Worm (Caenorhabditis elegans) whole organism, young adult: ENCODE data around the gene mtpn-1.

Source experiments
- B0261.1 ChIP-seq: sonication (generic microtip); optimal IDR thresholded peaks from 2 replicates; lab custom pipeline; 2016; ENCODE audit warnings: mild to moderate bottlenecking, missing genetic modification characterization, moderate library complexity, missing compliant biosample characterization
- D2030.7 ChIP-seq: fragments of 200-800 bp; sonication (Bioruptor generic); IDR thresholded peaks from 2 replicates; pipeline ENCODE4 v1.3.6; 2022; ENCODE audit warnings: missing genetic modification reagents, missing genetic modification characterization, missing compliant biosample characterization
- F22D6.2 ChIP-seq: sonication (generic microtip); optimal IDR thresholded peaks from 2 replicates; lab custom pipeline; 2016; ENCODE audit warnings: mild to moderate bottlenecking, missing genetic modification characterization, missing compliant biosample characterization
- F23B12.7 ChIP-seq: sonication (generic microtip); optimal IDR thresholded peaks from 2 replicates; lab custom pipeline; 2017; ENCODE audit warnings: missing genetic modification characterization, mild to moderate bottlenecking, missing compliant biosample characterization, antibody characterized with exemption, moderate library complexity; ENCODE audit not compliant: insufficient read depth
- F39B2.1 ChIP-seq: fragments of 200-800 bp; sonication (Bioruptor generic); IDR thresholded peaks from 2 replicates; pipeline ENCODE4 v1.3.6; 2022; ENCODE audit warnings: missing genetic modification reagents, missing genetic modification characterization, missing compliant biosample characterization
- K11D2.4 ChIP-seq: fragments of 200-800 bp; sonication (Bioruptor generic); IDR thresholded peaks from 2 replicates; pipeline ENCODE4 v1.3.6; 2022; ENCODE audit warnings: missing genetic modification reagents, missing genetic modification characterization, missing compliant biosample characterization
- T26A5.8 ChIP-seq: sonication (generic microtip); optimal IDR thresholded peaks from 2 replicates; lab custom pipeline; 2016; ENCODE audit warnings: missing genetic modification characterization, missing compliant biosample characterization
- Y95B8A.8 ChIP-seq: fragments of 200-800 bp; sonication (Bioruptor generic); IDR thresholded peaks from 2 replicates; pipeline ENCODE4 v1.3.6; 2022; ENCODE audit warnings: missing genetic modification reagents, missing genetic modification characterization, missing compliant biosample characterization
- akir-1 ChIP-seq: fragments of 200-800 bp; sonication (Bioruptor generic); optimal IDR thresholded peaks from 2 replicates; lab custom pipeline; 2018; ENCODE audit warnings: mild to moderate bottlenecking, missing genetic modification characterization, moderate library complexity, missing compliant biosample characterization
- ama-1 ChIP-seq, 3 experiments: fragments of 150-350 bp in 1 of 3; sonication (generic microtip) in 2 of 3; optimal IDR thresholded peaks; 2 replicates each; lab custom pipeline; 2014 to 2018; ENCODE audit warnings: missing biosample characterization in 2 of 3, missing genetic modification characterization in 2 of 3, missing genetic modification reagents in 2 of 3
- atf-7 ChIP-seq: sonication (generic microtip); optimal IDR thresholded peaks from 2 replicates; lab custom pipeline; 2017; ENCODE audit warnings: mild to moderate bottlenecking, missing genetic modification characterization, missing compliant biosample characterization
- ceh-27 ChIP-seq: fragments of 200-800 bp; sonication (Bioruptor generic); optimal IDR thresholded peaks from 2 replicates; lab custom pipeline; 2018; ENCODE audit warnings: mild to moderate bottlenecking, missing genetic modification characterization, moderate library complexity, missing compliant biosample characterization
- chd-7 ChIP-seq: sonication (generic microtip); optimal IDR thresholded peaks from 2 replicates; lab custom pipeline; 2016; ENCODE audit warnings: mild to moderate bottlenecking, missing genetic modification characterization, moderate library complexity, missing compliant biosample characterization
- dox-1 ChIP-seq: fragments of 200-800 bp; sonication (Bioruptor generic); IDR thresholded peaks from 2 replicates; pipeline ENCODE4 v1.3.6; 2022; ENCODE audit warnings: missing genetic modification reagents, missing genetic modification characterization, missing compliant biosample characterization
- dpff-1 ChIP-seq: sonication (generic microtip); optimal IDR thresholded peaks from 2 replicates; lab custom pipeline; 2017; ENCODE audit warnings: mild to moderate bottlenecking, missing genetic modification characterization, missing compliant biosample characterization
- dpl-1 ChIP-seq: fragments of 150-350 bp; optimal IDR thresholded peaks from 2 replicates; lab custom pipeline; 2014; ENCODE audit warnings: missing biosample characterization, missing genetic modification reagents, missing genetic modification characterization
- ekl-4 ChIP-seq: fragments of 200-800 bp; sonication (Bioruptor generic); IDR thresholded peaks from 2 replicates; pipeline ENCODE4 v1.3.6; 2022; ENCODE audit warnings: missing genetic modification reagents, missing genetic modification characterization, missing compliant biosample characterization
- ets-4 ChIP-seq: fragments of 200-800 bp; sonication (Bioruptor generic); optimal IDR thresholded peaks from 2 replicates; lab custom pipeline; 2018; ENCODE audit warnings: mild to moderate bottlenecking, missing genetic modification characterization, missing compliant biosample characterization
- gei-17 ChIP-seq: fragments of 200-800 bp; sonication (Bioruptor generic); optimal IDR thresholded peaks from 2 replicates; lab custom pipeline; 2018; ENCODE audit warnings: mild to moderate bottlenecking, missing genetic modification characterization, missing compliant biosample characterization
- hmg-20 ChIP-seq: fragments of 200-800 bp; sonication (Bioruptor generic); IDR thresholded peaks from 2 replicates; pipeline ENCODE4 v1.3.6; 2022; ENCODE audit warnings: missing genetic modification reagents, missing genetic modification characterization, missing compliant biosample characterization
- hrde-1 ChIP-seq: sonication (generic microtip); optimal IDR thresholded peaks from 2 replicates; lab custom pipeline; 2016; ENCODE audit warnings: missing genetic modification characterization, mild to moderate bottlenecking, missing compliant biosample characterization, moderate library complexity, missing genotype, missing genetic modification reagents, borderline replicate concordance
- let-526 ChIP-seq: fragments of 200-800 bp; sonication (Bioruptor generic); IDR thresholded peaks from 2 replicates; pipeline ENCODE4 v1.3.6; 2022; ENCODE audit warnings: missing genetic modification reagents, missing genetic modification characterization, missing compliant biosample characterization
- let-607 ChIP-seq, 2 experiments: fragments of 200-800 bp in 1 of 2; sonication (Bioruptor generic) in 1 of 2; sonication (generic microtip) in 1 of 2; optimal IDR thresholded peaks; 2 replicates each; lab custom pipeline; 2016 to 2018; ENCODE audit warnings: mild to moderate bottlenecking in 2 of 2, missing compliant biosample characterization in 2 of 2, missing genetic modification characterization in 2 of 2, moderate library complexity in 2 of 2, missing genotype in 1 of 2
- lin-26 ChIP-seq: fragments of 200-800 bp; sonication (Bioruptor generic); IDR thresholded peaks from 2 replicates; pipeline ENCODE4 v1.3.6; 2022; ENCODE audit warnings: missing genetic modification reagents, missing genetic modification characterization, missing compliant biosample characterization
- lir-1 ChIP-seq: fragments of 200-800 bp; sonication (Bioruptor generic); conservative IDR thresholded peaks from 2 replicates; pipeline ENCODE4 v1.3.6; 2022; ENCODE audit warnings: missing genetic modification reagents, missing genetic modification characterization, missing compliant biosample characterization
- madf-6 ChIP-seq: fragments of 200-800 bp; sonication (Bioruptor generic); IDR thresholded peaks from 2 replicates; pipeline ENCODE4 v1.3.6; 2022; ENCODE audit warnings: missing genetic modification reagents, missing genetic modification characterization, missing compliant biosample characterization
- mcd-1 ChIP-seq: fragments of 200-800 bp; sonication (Bioruptor generic); IDR thresholded peaks from 2 replicates; pipeline ENCODE4 v1.3.6; 2022; ENCODE audit warnings: missing genetic modification reagents, missing genetic modification characterization, missing compliant biosample characterization
- mxl-1 ChIP-seq: sonication (generic microtip); optimal IDR thresholded peaks from 2 replicates; lab custom pipeline; 2016; ENCODE audit warnings: missing genetic modification characterization, missing compliant biosample characterization
- nfya-1 ChIP-seq: sonication (generic microtip); optimal IDR thresholded peaks from 2 replicates; lab custom pipeline; 2017; ENCODE audit warnings: antibody characterized with exemption, missing compliant biosample characterization, missing genetic modification characterization, borderline replicate concordance; ENCODE audit not compliant: insufficient read depth
- nhr-27 ChIP-seq: fragments of 200-800 bp; sonication (Bioruptor generic); optimal IDR thresholded peaks from 2 replicates; lab custom pipeline; 2018; ENCODE audit warnings: mild to moderate bottlenecking, missing genetic modification characterization, moderate library complexity, missing compliant biosample characterization
- nhr-80 ChIP-seq: sonication (generic microtip); optimal IDR thresholded peaks from 2 replicates; lab custom pipeline; 2016; ENCODE audit warnings: missing genetic modification characterization, missing compliant biosample characterization
- nhr-90 ChIP-seq: sonication (generic microtip); optimal IDR thresholded peaks from 2 replicates; lab custom pipeline; 2016; ENCODE audit warnings: missing genotype, mild to moderate bottlenecking, missing genetic modification characterization, missing compliant biosample characterization
- somi-1 ChIP-seq: fragments of 200-800 bp; sonication (Bioruptor generic); optimal IDR thresholded peaks from 2 replicates; lab custom pipeline; 2018; ENCODE audit warnings: mild to moderate bottlenecking, missing genetic modification characterization, missing compliant biosample characterization
- unc-62 ChIP-seq: fragments of 150-350 bp; optimal IDR thresholded peaks from 2 replicates; lab custom pipeline; 2014; ENCODE audit warnings: missing biosample characterization, missing genetic modification reagents, missing genetic modification characterization
- zfh-2 ChIP-seq: fragments of 200-800 bp; sonication (Bioruptor generic); conservative IDR thresholded peaks from 2 replicates; pipeline ENCODE4 v1.3.6; 2022; ENCODE audit warnings: missing genetic modification reagents, missing genetic modification characterization, missing compliant biosample characterization
- ztf-22 ChIP-seq: fragments of 200-800 bp; sonication (Bioruptor generic); optimal IDR thresholded peaks from 2 replicates; lab custom pipeline; 2018; ENCODE audit warnings: mild to moderate bottlenecking, missing genetic modification characterization, moderate library complexity, missing compliant biosample characterization

mtpn-1 gene

DNA sequence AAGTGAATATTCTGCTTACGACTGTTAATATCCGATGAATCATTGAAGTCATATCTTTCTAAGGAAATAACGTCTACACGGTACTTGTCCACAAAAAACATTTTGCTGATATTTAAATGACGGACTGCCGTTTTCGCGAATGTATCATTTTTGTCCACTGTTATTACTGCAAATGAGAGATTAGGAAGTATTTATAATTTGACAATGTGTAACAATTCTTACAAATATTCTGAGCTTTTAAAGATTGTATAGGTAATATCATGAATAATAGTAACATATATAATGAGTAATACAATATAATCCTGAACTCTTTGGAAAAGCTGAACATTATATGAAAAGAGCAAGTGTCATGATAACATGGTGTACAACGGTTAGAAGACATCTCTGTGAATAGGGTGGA is 12.5 kb downstream of the mtpn-1 start, which contains the start of gene glr-7:
Gene glr-7, minus strand, starts transcription at position 101 of the 400 bp plus-strand sequence.
- TF ChIP-seq ama-1 (optimal IDR thresholded peaks at IDR 0.05; lab: Kevin White, UChicago) (no peak), ama-1 (GFP tag; optimal IDR thresholded peaks at IDR 0.05; lab: Kevin White, UChicago) (no peak), D2030.7 (GFP tag; lab: Robert Waterston, UW) (no peak), hmg-20 (GFP tag; lab: Robert Waterston, UW) (no peak), T26A5.8 (tag; lab: Kevin White, UChicago) (no peak), somi-1 (GFP tag; lab: Kevin White, UChicago) (no peak), ceh-27 (GFP tag; lab: Kevin White, UChicago) (no peak), nhr-27 (tag; lab: Kevin White, UChicago) (no peak), gei-17 (no peak), mxl-1 (tag; lab: Kevin White, UChicago) (no peak), dpff-1 (tag; lab: Kevin White, UChicago) (no peak)

DNA sequence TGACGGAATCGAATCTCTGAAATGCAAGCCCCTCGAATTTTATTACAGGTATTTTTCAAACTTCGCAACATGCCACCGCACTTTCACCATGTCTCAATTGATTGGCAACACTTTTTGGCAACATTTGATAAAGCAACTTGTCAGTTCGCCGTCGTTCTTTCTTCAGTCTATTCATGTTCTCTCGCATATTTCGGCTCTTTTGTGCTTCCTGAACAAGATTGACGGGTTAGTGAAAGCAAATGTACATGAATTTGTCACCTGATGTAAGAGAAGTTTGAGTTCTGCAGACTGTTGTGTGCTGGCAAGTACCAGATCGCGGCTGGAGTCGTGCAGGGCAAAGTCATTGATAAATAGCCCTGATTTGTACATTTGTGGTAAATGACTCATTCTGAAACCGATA is 14.9 kb downstream of the mtpn-1 start:
- TF ChIP-seq F39B2.1 (GFP tag; lab: Robert Waterston, UW) (no peak), ets-4 (GFP tag; lab: Kevin White, UChicago) (peak; percentile 47), lin-26 (no peak), nfya-1 (tag; lab: Kevin White, UChicago) (no peak), dox-1 (GFP tag; lab: Robert Waterston, UW) (peak; percentile 58; the same call in 1 of the 2 replicates), nhr-90 (tag; lab: Kevin White, UChicago) (peak; percentile 12), nhr-80 (peak; percentile 96), let-607 (tag; optimal IDR thresholded peaks at IDR 0.05; lab: Kevin White, UChicago) (peak; percentile 86 to 92), let-526 (GFP tag; lab: Robert Waterston, UW) (no peak), ekl-4 (GFP tag; lab: Robert Waterston, UW) (peak; percentile 12; the same call in 1 of the 2 replicates), unc-62 (GFP tag; lab: Kevin White, UChicago) (peak; percentile 76), dpl-1 (GFP tag; lab: Kevin White, UChicago) (no peak), hrde-1 (tag; lab: Kevin White, UChicago) (no peak), ztf-22 (GFP tag; lab: Kevin White, UChicago) (peak; percentile 70), atf-7 (tag; lab: Kevin White, UChicago) (peak; percentile 29), madf-6 (GFP tag; lab: Robert Waterston, UW) (no peak), gei-17 (no peak), Y95B8A.8 (no peak), akir-1 (GFP tag; lab: Kevin White, UChicago) (no peak), chd-7 (tag; lab: Kevin White, UChicago) (peak; percentile 13)

DNA sequence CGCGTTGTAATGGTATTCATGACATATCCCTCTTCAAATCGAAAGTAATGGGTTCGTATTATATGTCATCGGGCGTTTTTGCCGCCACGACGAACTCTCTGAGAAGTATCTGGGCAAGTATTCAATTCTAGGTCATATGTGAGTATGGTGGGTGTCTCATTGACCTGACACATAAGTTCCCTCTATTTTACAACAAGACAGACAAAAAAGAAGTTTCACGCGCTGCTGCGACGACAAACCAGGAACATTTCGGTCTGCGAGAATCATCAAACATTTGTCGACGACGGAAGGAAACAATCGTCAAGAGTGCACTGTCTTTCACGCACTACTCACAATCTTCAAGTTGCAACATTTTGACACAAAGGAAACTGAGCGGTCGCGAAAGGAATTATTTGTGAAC is 18.0 kb downstream of the mtpn-1 start:
- TF ChIP-seq unc-62 (GFP tag; lab: Kevin White, UChicago) (no peak), F23B12.7 (tag; lab: Kevin White, UChicago) (no peak), K11D2.4 (GFP tag; lab: Robert Waterston, UW) (no peak), mcd-1 (GFP tag; lab: Robert Waterston, UW) (no peak), F22D6.2 (tag; lab: Kevin White, UChicago) (no peak), B0261.1 (no peak), zfh-2 (GFP tag; lab: Robert Waterston, UW) (no peak), lir-1 (GFP tag; lab: Robert Waterston, UW) (no peak)
- TF ChIP-seq, all 124 proteins: peak for 0
